Fruit fly (Drosophila melanogaster): ENCODE data around the gene CG33969.
A peak's percentile ranks its signal among the peaks of the same experiment; 100 is the strongest.

CG33969 gene

dm6 chr3L:20402665-20403492 lies 9.5 kb upstream of the CG33969 start:
- TF ChIP-seq CG8159 (tag; optimal IDR thresholded peaks at IDR 0.05) (peak; percentile 90), CG13204 (GFP tag; optimal IDR thresholded peaks at IDR 0.05) (peak; percentile 12), CG10348 (GFP tag; IDR thresholded peaks at IDR 0.05) (no peak), Ets98B (GFP tag; IDR thresholded peaks at IDR 0.05) (no peak), rn (GFP tag; IDR thresholded peaks at IDR 0.05) (no peak), CG15710 (tag; optimal IDR thresholded peaks at IDR 0.05) (peak; percentile 84), CG32121 (GFP tag; IDR thresholded peaks at IDR 0.05) (no peak), CG12605 (GFP tag; IDR thresholded peaks at IDR 0.05) (no peak), Pif1B (GFP tag; optimal IDR thresholded peaks at IDR 0.05) (peak; percentile 54), D1 (tag; optimal IDR thresholded peaks at IDR 0.05) (peak; percentile 20), Snoo (tag; optimal IDR thresholded peaks at IDR 0.05) (peak; percentile 34), CG17806 (tag; optimal IDR thresholded peaks at IDR 0.05) (peak; percentile 74), EcR (GFP tag; optimal IDR thresholded peaks at IDR 0.05) (no peak), CG8301 (tag; optimal IDR thresholded peaks at IDR 0.05) (no peak), CG4496 (GFP tag; IDR thresholded peaks at IDR 0.05) (no peak), fd96Ca (GFP tag; IDR thresholded peaks at IDR 0.05) (no peak), CG9948 (tag; optimal IDR thresholded peaks at IDR 0.05) (peak; percentile 80), CG14655 (GFP tag; optimal IDR thresholded peaks at IDR 0.05) (no peak), Pif1A (GFP tag; optimal IDR thresholded peaks at IDR 0.05) (peak; percentile 54), gl (tag; optimal IDR thresholded peaks at IDR 0.05) (peak; percentile 76), CG34367 (tag; optimal IDR thresholded peaks at IDR 0.05) (peak; percentile 79)

- TF ChIP-seq fd96Ca (GFP tag; IDR thresholded peaks at IDR 0.05) (peak; percentile 29; the same call in 1 of the 3 replicates), Pif1B (GFP tag; optimal IDR thresholded peaks at IDR 0.05) (peak; percentile 4), Ets98B (GFP tag; IDR thresholded peaks at IDR 0.05) (peak; percentile 42; the same call in 1 of the 2 replicates), CG12605 (GFP tag; IDR thresholded peaks at IDR 0.05) (peak; percentile 59), CG34367 (tag; optimal IDR thresholded peaks at IDR 0.05) (no peak), CG13204 (GFP tag; optimal IDR thresholded peaks at IDR 0.05) (peak; percentile 28), CG4496 (GFP tag; IDR thresholded peaks at IDR 0.05) (peak; percentile 74; the same call in 2 of the 3 replicates), EcR (GFP tag; optimal IDR thresholded peaks at IDR 0.05) (peak; percentile 52), CG32121 (GFP tag; IDR thresholded peaks at IDR 0.05) (peak; percentile 31; the same call in 1 of the 2 replicates), Snoo (tag; optimal IDR thresholded peaks at IDR 0.05) (peak; percentile 25), D1 (tag; optimal IDR thresholded peaks at IDR 0.05) (no peak), CG10348 (GFP tag; IDR thresholded peaks at IDR 0.05) (no peak)
Measured at dm6 chr3L:20401026-20401912, 7.9 kb upstream of the CG33969 start, which contains the start of gene trbl. Gene trbl (minus strand): TSS chr3L:20401609.

- TF ChIP-seq CG4496 (GFP tag; IDR thresholded peaks at IDR 0.05) (0 out of 3 replicates have a peak, but pooled peaks have one; percentile 13), CG34367 (tag; optimal IDR thresholded peaks at IDR 0.05) (no peak)
Measured at dm6 chr3L:20400515-20400914, 7.2 kb upstream of the CG33969 start.

DNA sequence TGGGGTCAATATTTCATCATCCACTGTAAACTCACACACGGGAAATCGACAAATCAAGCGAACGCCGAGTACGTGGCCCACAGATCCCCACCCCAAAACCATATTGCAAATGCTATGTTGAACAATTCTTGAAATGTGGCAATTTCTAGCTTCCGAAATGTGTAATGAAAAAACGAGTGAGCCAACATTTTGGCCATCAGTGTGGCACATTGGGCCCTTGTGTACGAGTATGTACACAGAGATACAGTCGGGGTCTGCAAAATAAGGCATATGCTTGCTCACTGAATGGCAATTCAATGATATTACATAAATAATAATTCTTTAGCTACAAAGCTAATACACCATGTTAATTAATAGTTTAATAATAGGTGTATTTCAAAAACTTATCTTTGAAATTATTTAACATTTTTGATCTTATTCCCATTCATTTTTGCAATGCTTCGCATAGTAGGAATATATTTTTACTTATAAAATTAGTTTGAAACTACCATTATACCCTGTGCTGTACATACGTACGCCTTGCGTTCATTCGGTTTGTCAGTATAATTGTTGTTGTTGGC lies 6.3 kb upstream of the CG33969 start:
- peak; percentile 81 for TF ChIP-seq D1 (tag; optimal IDR thresholded peaks at IDR 0.05)
- TF ChIP-seq EcR (GFP tag; optimal IDR thresholded peaks at IDR 0.05), result peak; percentile 29
- TF ChIP-seq Snoo (tag; optimal IDR thresholded peaks at IDR 0.05), result peak; percentile 86
- TF ChIP-seq CG12605 (GFP tag; IDR thresholded peaks at IDR 0.05), result peak; percentile 82
- peak; percentile 84 for TF ChIP-seq CG34367 (tag; optimal IDR thresholded peaks at IDR 0.05)
- peak; percentile 94 for TF ChIP-seq CG8301 (tag; optimal IDR thresholded peaks at IDR 0.05)
- TF ChIP-seq Pif1B (GFP tag; optimal IDR thresholded peaks at IDR 0.05), result peak; percentile 88
- peak; percentile 84 for TF ChIP-seq fd96Ca (GFP tag; IDR thresholded peaks at IDR 0.05)
- peak; percentile 91 for TF ChIP-seq CG4496 (GFP tag; IDR thresholded peaks at IDR 0.05)
- peak; percentile 74; the same call in 1 of the 2 replicates for TF ChIP-seq CG10348 (GFP tag; IDR thresholded peaks at IDR 0.05)
- peak; percentile 65; the same call in 1 of the 2 replicates for TF ChIP-seq rn (GFP tag; IDR thresholded peaks at IDR 0.05)
- TF ChIP-seq CG32121 (GFP tag; IDR thresholded peaks at IDR 0.05), result peak; percentile 90
- peak; percentile 78 for TF ChIP-seq Ets98B (GFP tag; IDR thresholded peaks at IDR 0.05)
- TF ChIP-seq CG14655 (GFP tag; optimal IDR thresholded peaks at IDR 0.05), result peak; percentile 95
- TF ChIP-seq CG9948 (tag; optimal IDR thresholded peaks at IDR 0.05), result peak; percentile 92
- peak; percentile 92 for TF ChIP-seq CG8159 (tag; optimal IDR thresholded peaks at IDR 0.05)
- TF ChIP-seq gl (tag; optimal IDR thresholded peaks at IDR 0.05), result peak; percentile 58
- peak; percentile 92 for TF ChIP-seq CG17806 (tag; optimal IDR thresholded peaks at IDR 0.05)
- TF ChIP-seq Pif1A (GFP tag; optimal IDR thresholded peaks at IDR 0.05), result peak; percentile 89
- peak; percentile 74 for TF ChIP-seq CG13204 (GFP tag; optimal IDR thresholded peaks at IDR 0.05)
- TF ChIP-seq CG15710 (tag; optimal IDR thresholded peaks at IDR 0.05), result peak; percentile 91

Data from whole organism, pupa.